Fruit fly (Drosophila melanogaster) whole organism, embryonic: ENCODE measurements around the gene CG14731.
A peak's percentile ranks its signal among the peaks of the same experiment; 100 is the strongest.

Source experiments
- Adf1 ChIP-seq: fragments of 200-800 bp; sonication (Bioruptor generic); IDR thresholded peaks from 2 replicates; pipeline ENCODE4 v1.3.6; 2022; ENCODE audit warnings: missing biosample characterization, missing genetic modification characterization
- Blimp-1 ChIP-seq: fragments of 200-800 bp; sonication (Bioruptor generic); optimal IDR thresholded peaks from 3 replicates; lab custom pipeline; 2018; ENCODE audit warnings: missing biosample characterization, missing genetic modification characterization, mild to moderate bottlenecking, moderate library complexity, missing genetic modification reagents
- CG12219 ChIP-seq: fragments of 200-800 bp; sonication (Bioruptor generic); optimal IDR thresholded peaks from 3 replicates; lab custom pipeline; 2018; ENCODE audit warnings: missing biosample characterization, mild to moderate bottlenecking, missing genetic modification characterization
- CG14014 ChIP-seq: fragments of 200-800 bp; sonication (Bioruptor generic); IDR thresholded peaks from 2 replicates; pipeline ENCODE4 v1.3.6; 2022; ENCODE audit warnings: missing biosample characterization, missing genetic modification characterization
- CG14667 ChIP-seq: fragments of 200-800 bp; sonication (Bioruptor generic); IDR thresholded peaks from 2 replicates; pipeline ENCODE4 v1.3.6; 2022; ENCODE audit warnings: missing biosample characterization, missing genetic modification characterization
- CG14710 ChIP-seq: fragments of 200-800 bp; sonication (Bioruptor generic); optimal IDR thresholded peaks from 3 replicates; lab custom pipeline; 2019; ENCODE audit warnings: missing biosample characterization, mild to moderate bottlenecking, missing genetic modification characterization, moderate library complexity
- CG16863 ChIP-seq: fragments of 200-800 bp; sonication (Bioruptor generic); optimal IDR thresholded peaks from 3 replicates; lab custom pipeline; 2016; ENCODE audit warnings: missing biosample characterization, missing genetic modification characterization
- CG2199 ChIP-seq: fragments of 200-800 bp; sonication (Bioruptor generic); IDR thresholded peaks from 3 replicates; pipeline ENCODE4 v1.3.6; 2022; ENCODE audit warnings: missing biosample characterization, missing genetic modification characterization
- CG31224 ChIP-seq: fragments of 200-800 bp; sonication (Bioruptor generic); IDR thresholded peaks from 2 replicates; pipeline ENCODE4 v1.3.6; 2022; ENCODE audit warnings: missing biosample characterization, missing genetic modification characterization
- CG3726 ChIP-seq: fragments of 200-800 bp; sonication (Bioruptor generic); IDR thresholded peaks from 3 replicates; pipeline ENCODE4, ENCODE4 v1.3.6; 2022; ENCODE audit warnings: missing biosample characterization, missing genetic modification characterization
- CG6272 ChIP-seq: fragments of 200-800 bp; sonication (Bioruptor generic); IDR thresholded peaks from 2 replicates; pipeline ENCODE4 v1.3.6; 2022; ENCODE audit warnings: missing biosample characterization, missing genetic modification characterization
- CG7357 ChIP-seq: fragments of 200-800 bp; sonication (Bioruptor generic); IDR thresholded peaks from 3 replicates; pipeline ENCODE4 v1.3.6; 2022; ENCODE audit warnings: missing biosample characterization, missing genetic modification characterization
- CG7963 ChIP-seq: fragments of 200-800 bp; sonication (Bioruptor generic); IDR thresholded peaks from 3 replicates; pipeline ENCODE4 v1.3.6; 2022; ENCODE audit warnings: missing biosample characterization, missing genetic modification characterization; ENCODE audit not compliant: partially characterized antibody
- CG7987 ChIP-seq: fragments of 200-800 bp; sonication (Bioruptor generic); optimal IDR thresholded peaks from 2 replicates; lab custom pipeline; 2018; ENCODE audit warnings: missing biosample characterization, mild to moderate bottlenecking, missing genetic modification characterization, moderate library complexity
- CG8388 ChIP-seq: fragments of 200-800 bp; sonication (Bioruptor generic); optimal IDR thresholded peaks from 2 replicates; lab custom pipeline; 2019; ENCODE audit warnings: missing biosample characterization, mild to moderate bottlenecking, missing genetic modification characterization, moderate library complexity
- D ChIP-seq, 2 experiments: fragments of 200-800 bp in 1 of 2; fragments of >200 bp in 1 of 2; sonication (Bioruptor generic) in 1 of 2; optimal IDR thresholded peaks; 2 replicates in 1 of 2; 3 replicates in 1 of 2; lab custom pipeline; 2017; ENCODE audit warnings: mild to moderate bottlenecking in 1 of 2, missing biosample characterization in 1 of 2, missing genetic modification characterization in 1 of 2, missing genetic modification reagents in 1 of 2
- Dref ChIP-seq: fragments of 200-800 bp; sonication (Bioruptor generic); IDR thresholded peaks from 2 replicates; pipeline ENCODE4 v1.3.6; 2022; ENCODE audit warnings: missing biosample characterization, missing genetic modification characterization
- Eip74EF ChIP-seq, 2 experiments: fragments of 200-800 bp in 1 of 2; fragments of >200 bp in 1 of 2; sonication (Bioruptor generic) in 1 of 2; optimal IDR thresholded peaks; 2 replicates each; lab custom pipeline; 2017 to 2019; ENCODE audit warnings: missing biosample characterization in 2 of 2, missing genetic modification characterization in 2 of 2, mild to moderate bottlenecking in 1 of 2, moderate library complexity in 1 of 2
- Fer3 ChIP-seq: fragments of 200-800 bp; sonication (Bioruptor generic); optimal IDR thresholded peaks from 2 replicates; lab custom pipeline; 2018; ENCODE audit warnings: missing biosample characterization, mild to moderate bottlenecking, missing genetic modification characterization, moderate library complexity
- HLH4C ChIP-seq: fragments of 200-800 bp; sonication (Bioruptor generic); IDR thresholded peaks from 3 replicates; pipeline ENCODE4 v1.3.6; 2022; ENCODE audit warnings: missing biosample characterization, missing genetic modification characterization; ENCODE audit not compliant: partially characterized antibody
- MBD-R2 ChIP-seq: fragments of 200-800 bp; sonication (Bioruptor generic); IDR thresholded peaks from 2 replicates; pipeline ENCODE4 v1.3.6; 2022; ENCODE audit warnings: missing biosample characterization, missing genetic modification characterization
- MESR4 ChIP-seq: fragments of 200-800 bp; sonication (Bioruptor generic); optimal IDR thresholded peaks from 2 replicates; lab custom pipeline; 2018; ENCODE audit warnings: missing biosample characterization, mild to moderate bottlenecking, missing genetic modification characterization, moderate library complexity
- Opbp ChIP-seq: fragments of 200-800 bp; sonication (Bioruptor generic); IDR thresholded peaks from 3 replicates; pipeline ENCODE4 v1.3.6; 2022; ENCODE audit warnings: missing biosample characterization, missing genetic modification characterization; ENCODE audit not compliant: partially characterized antibody
- ac ChIP-seq: fragments of 200-800 bp; sonication (Bioruptor generic); optimal IDR thresholded peaks from 3 replicates; lab custom pipeline; 2017; ENCODE audit warnings: missing biosample characterization, mild to moderate bottlenecking, missing genetic modification characterization
- bab2 ChIP-seq: fragments of 200-800 bp; sonication (Bioruptor generic); optimal IDR thresholded peaks from 2 replicates; lab custom pipeline; 2016; ENCODE audit warnings: missing biosample characterization, missing genetic modification characterization
- bcd ChIP-seq: fragments of 200-800 bp; sonication (Bioruptor generic); optimal IDR thresholded peaks from 2 replicates; lab custom pipeline; 2017; ENCODE audit warnings: missing biosample characterization, mild to moderate bottlenecking, missing genetic modification characterization
- cad ChIP-seq: fragments of >200 bp; optimal IDR thresholded peaks from 2 replicates; lab custom pipeline; 2017; ENCODE audit warnings: missing biosample characterization, missing genetic modification characterization
- chif ChIP-seq, 2 experiments: fragments of 200-800 bp; sonication (Bioruptor generic); optimal IDR thresholded peaks; 3 replicates each; lab custom pipeline; 2016; ENCODE audit warnings: missing biosample characterization in 2 of 2, missing genetic modification characterization in 2 of 2
- chn ChIP-seq: fragments of 200-800 bp; sonication (Bioruptor generic); optimal IDR thresholded peaks from 2 replicates; lab custom pipeline; 2016; ENCODE audit warnings: missing biosample characterization, missing genetic modification characterization
- crc ChIP-seq: fragments of 200-800 bp; sonication (Bioruptor generic); optimal IDR thresholded peaks from 2 replicates; lab custom pipeline; 2016; ENCODE audit warnings: missing biosample characterization, missing genetic modification characterization
- croc ChIP-seq: fragments of 200-800 bp; sonication (Bioruptor generic); conservative IDR thresholded peaks from 3 replicates; pipeline ENCODE4 v1.3.6; 2022; ENCODE audit warnings: missing biosample characterization, missing genetic modification characterization
- en ChIP-seq: fragments of 200-800 bp; sonication (Bioruptor generic); optimal IDR thresholded peaks from 2 replicates; lab custom pipeline; 2016; ENCODE audit warnings: missing biosample characterization, missing genetic modification characterization
- fd64A ChIP-seq: fragments of 200-800 bp; sonication (Bioruptor generic); optimal IDR thresholded peaks from 3 replicates; lab custom pipeline; 2018; ENCODE audit warnings: missing biosample characterization, mild to moderate bottlenecking, missing genetic modification characterization
- gcm2 ChIP-seq: fragments of 200-800 bp; sonication (Bioruptor generic); optimal IDR thresholded peaks from 2 replicates; lab custom pipeline; 2016; ENCODE audit warnings: missing biosample characterization, missing genetic modification characterization
- gro ChIP-seq: fragments of 200-800 bp; sonication (Bioruptor generic); optimal IDR thresholded peaks from 2 replicates; lab custom pipeline; 2016; ENCODE audit warnings: missing biosample characterization, missing genetic modification characterization
- jigr1 ChIP-seq: fragments of 200-800 bp; sonication (Bioruptor generic); IDR thresholded peaks from 3 replicates; pipeline ENCODE4 v1.3.6; 2022; ENCODE audit warnings: missing biosample characterization, missing genetic modification characterization
- lbe ChIP-seq: fragments of 200-800 bp; sonication (Bioruptor generic); optimal IDR thresholded peaks from 2 replicates; lab custom pipeline; 2016; ENCODE audit warnings: missing biosample characterization, mild to moderate bottlenecking, missing genetic modification characterization
- lmd ChIP-seq: fragments of 200-800 bp; sonication (Bioruptor generic); IDR thresholded peaks from 2 replicates; pipeline ENCODE4 v1.3.6; 2022; ENCODE audit warnings: missing biosample characterization, missing genetic modification characterization
- mam ChIP-seq: fragments of 200-800 bp; sonication (Bioruptor generic); optimal IDR thresholded peaks from 3 replicates; lab custom pipeline; 2016; ENCODE audit warnings: missing biosample characterization, missing genetic modification characterization
- prd ChIP-seq, 3 experiments: fragments of >200 bp in 2 of 3; fragments of 200-800 bp in 1 of 3; sonication (Bioruptor generic) in 1 of 3; optimal IDR thresholded peaks in 2 of 3; IDR thresholded peaks in 1 of 3; 2 replicates in 2 of 3; 3 replicates in 1 of 3; pipeline versions ENCODE4 v1.3.6 to Lab custom; 2017 to 2022; ENCODE audit warnings: missing biosample characterization in 1 of 3, missing genetic modification characterization in 1 of 3
- sc ChIP-seq, 3 experiments: fragments of >200 bp in 2 of 3; fragments of 200-800 bp in 1 of 3; sonication (Bioruptor generic) in 1 of 3; optimal IDR thresholded peaks; 2 replicates in 2 of 3; 3 replicates in 1 of 3; lab custom pipeline; 2017; ENCODE audit warnings: mild to moderate bottlenecking in 1 of 3, missing biosample characterization in 1 of 3, missing genetic modification characterization in 1 of 3, missing genetic modification reagents in 1 of 3
- shn ChIP-seq: fragments of 200-800 bp; sonication (Bioruptor generic); optimal IDR thresholded peaks from 3 replicates; lab custom pipeline; 2016; ENCODE audit warnings: missing biosample characterization, missing genetic modification characterization
- sim ChIP-seq: fragments of 200-800 bp; sonication (Bioruptor generic); IDR thresholded peaks from 2 replicates; pipeline ENCODE4 v1.3.6; 2022; ENCODE audit warnings: missing biosample characterization, missing genetic modification characterization
- sqz ChIP-seq: fragments of 200-800 bp; sonication (Bioruptor generic); optimal IDR thresholded peaks from 3 replicates; lab custom pipeline; 2018; ENCODE audit warnings: missing biosample characterization, mild to moderate bottlenecking, missing genetic modification characterization
- tgo ChIP-seq: fragments of 200-800 bp; sonication (Bioruptor generic); IDR thresholded peaks from 3 replicates; pipeline ENCODE4 v1.3.6; 2022; ENCODE audit warnings: missing biosample characterization, missing genetic modification characterization
- tin ChIP-seq: fragments of 200-800 bp; sonication (Bioruptor generic); optimal IDR thresholded peaks from 3 replicates; lab custom pipeline; 2016; ENCODE audit warnings: missing biosample characterization, missing genetic modification characterization
- wor ChIP-seq: fragments of 200-800 bp; sonication (Bioruptor generic); IDR thresholded peaks from 2 replicates; pipeline ENCODE4 v1.3.6; 2022; ENCODE audit warnings: missing biosample characterization, missing genetic modification characterization
- zen2 ChIP-seq: fragments of 200-800 bp; sonication (Bioruptor generic); IDR thresholded peaks from 3 replicates; pipeline ENCODE4 v1.3.6; 2022; ENCODE audit warnings: missing biosample characterization, missing genetic modification characterization; ENCODE audit not compliant: partially characterized antibody

The CG14731 gene

dm6 chr3R:11882506-11882953 is 48.5 kb upstream of the CG14731 start, which contains the start of the genes CG6962 and CG31368 (continued):
- no peak for TF ChIP-seq sc (optimal IDR thresholded peaks at IDR 0.05; lab: Kevin White, UChicago)
- TF ChIP-seq sc (GFP tag; optimal IDR thresholded peaks at IDR 0.05; lab: Kevin White, UChicago) = peak; percentile 49
- peak; percentile 66 for TF ChIP-seq bab2 (GFP tag; lab: Kevin White, UChicago)
- TF ChIP-seq cad (GFP tag; lab: Kevin White, UChicago) = no peak
- TF ChIP-seq CG14014 (GFP tag; lab: Robert Waterston, UW) = peak; percentile 73
- TF ChIP-seq sqz (GFP tag; lab: Kevin White, UChicago) = no peak
- TF ChIP-seq lmd = peak; percentile 82
- peak; percentile 94 for TF ChIP-seq MBD-R2 (GFP tag; lab: Robert Waterston, UW)
- peak; percentile 67; the same call in 1 of the 2 replicates for TF ChIP-seq CG14667
- peak; percentile 78 for TF ChIP-seq tgo (GFP tag; lab: Robert Waterston, UW)
- peak; percentile 88 for TF ChIP-seq bcd (GFP tag; lab: Kevin White, UChicago)
- peak in 1 of 2 experiments; percentile 57 for TF ChIP-seq Eip74EF (GFP tag; optimal IDR thresholded peaks at IDR 0.05; lab: Kevin White, UChicago)
- TF ChIP-seq chn (GFP tag; lab: Kevin White, UChicago) = peak; percentile 80
- TF ChIP-seq sim (GFP tag; lab: Robert Waterston, UW) = no peak
- peak; percentile 95 for TF ChIP-seq CG14710
- peak; percentile 98 for TF ChIP-seq CG7357 (GFP tag; lab: Robert Waterston, UW)
- peak; percentile 36 for TF ChIP-seq CG16863 (GFP tag; lab: Kevin White, UChicago)
- peak; percentile 52; the same call in 1 of the 2 replicates for TF ChIP-seq CG31224 (GFP tag; lab: Robert Waterston, UW)
- no peak for TF ChIP-seq CG7963 (GFP tag; lab: Robert Waterston, UW)
- peak; percentile 22 for TF ChIP-seq lbe (GFP tag; lab: Kevin White, UChicago)
- TF ChIP-seq croc (GFP tag; lab: Robert Waterston, UW) = peak; percentile 70
- no peak for TF ChIP-seq fd64A (GFP tag; lab: Kevin White, UChicago)
- peak; percentile 60; the same call in 1 of the 3 replicates for TF ChIP-seq CG3726 (GFP tag; lab: Robert Waterston, UW)
- peak; percentile 30 for TF ChIP-seq shn (GFP tag; lab: Kevin White, UChicago)
- peak; percentile 69 for TF ChIP-seq CG8388
- TF ChIP-seq wor (GFP tag; lab: Robert Waterston, UW) = peak; percentile 15; the same call in 1 of the 2 replicates
- peak; percentile 69 for TF ChIP-seq mam (GFP tag; lab: Kevin White, UChicago)
- TF ChIP-seq HLH4C (GFP tag; lab: Robert Waterston, UW) = no peak
- peak; percentile 76; the same call in 2 of the 3 replicates for TF ChIP-seq jigr1 (GFP tag; lab: Robert Waterston, UW)
- peak; percentile 73 for TF ChIP-seq Blimp-1 (GFP tag; lab: Kevin White, UChicago)
- no peak; the same call in 2 of the 3 replicates for TF ChIP-seq CG2199 (GFP tag; lab: Robert Waterston, UW)
- peak; percentile 7 for TF ChIP-seq crc
- TF ChIP-seq Fer3 = peak; percentile 88
- TF ChIP-seq tin (GFP tag; lab: Kevin White, UChicago) = peak; percentile 84
- peak; percentile 53 for TF ChIP-seq MESR4
- no peak for TF ChIP-seq prd (optimal IDR thresholded peaks at IDR 0.05; lab: Kevin White, UChicago)
- TF ChIP-seq prd (GFP tag; IDR thresholded peaks at IDR 0.05; lab: Robert Waterston, UW) = peak; percentile 90
- peak; percentile 32 for TF ChIP-seq gro
- peak; percentile 65 for TF ChIP-seq Adf1 (GFP tag; lab: Robert Waterston, UW)
- peak; percentile 30 for TF ChIP-seq Dref
- peak; percentile 55 for TF ChIP-seq CG7987 (GFP tag; lab: Kevin White, UChicago)
- TF ChIP-seq CG12219 (GFP tag; lab: Kevin White, UChicago) = peak; percentile 35
- peak; percentile 43 for TF ChIP-seq gcm2 (GFP tag; lab: Kevin White, UChicago)
- TF ChIP-seq zen2 (GFP tag; lab: Robert Waterston, UW) = no peak
- TF ChIP-seq ac = no peak
- peak; percentile 86 for TF ChIP-seq CG6272
- no peak for TF ChIP-seq Opbp (GFP tag; lab: Robert Waterston, UW)
- TF ChIP-seq D (optimal IDR thresholded peaks at IDR 0.05; lab: Kevin White, UChicago) = no peak
- TF ChIP-seq D (GFP tag; optimal IDR thresholded peaks at IDR 0.05; lab: Kevin White, UChicago) = peak; percentile 58
- peak; percentile 4 to 75 for TF ChIP-seq chif (GFP tag; optimal IDR thresholded peaks at IDR 0.05; lab: Kevin White, UChicago)
- no peak for TF ChIP-seq en (GFP tag; lab: Kevin White, UChicago)
